Fruit fly (Drosophila melanogaster) whole organism, pupa: Measurements from ENCODE around the gene Orct.

Experiments
- CG12605 ChIP-seq: fragments of 200-800 bp; sonication (Bioruptor generic); IDR thresholded peaks from 2 replicates; pipeline ENCODE4 v1.3.6; 2022; ENCODE audit warnings: missing biosample characterization, missing genetic modification characterization
- CG14655 ChIP-seq: fragments of 200-800 bp; sonication (Bioruptor generic); optimal IDR thresholded peaks from 3 replicates; lab custom pipeline; 2017; ENCODE audit warnings: mild to moderate bottlenecking, missing biosample characterization, missing genetic modification reagents, missing genetic modification characterization
- CG15710 ChIP-seq: fragments of 200-800 bp; sonication (Bioruptor generic); optimal IDR thresholded peaks from 2 replicates; lab custom pipeline; 2018; ENCODE audit warnings: missing biosample characterization, mild to moderate bottlenecking, missing genetic modification characterization, moderate library complexity
- CG17806 ChIP-seq: fragments of 200-800 bp; sonication (Bioruptor generic); optimal IDR thresholded peaks from 2 replicates; lab custom pipeline; 2018; ENCODE audit warnings: missing biosample characterization, mild to moderate bottlenecking, missing genetic modification characterization, moderate library complexity
- CG32121 ChIP-seq: fragments of 200-800 bp; sonication (Bioruptor generic); IDR thresholded peaks from 2 replicates; pipeline ENCODE4 v1.3.6; 2022; ENCODE audit warnings: missing biosample characterization, missing genetic modification characterization
- CG34367 ChIP-seq: fragments of 200-800 bp; sonication (Bioruptor generic); optimal IDR thresholded peaks from 2 replicates; lab custom pipeline; 2018; ENCODE audit warnings: missing biosample characterization, mild to moderate bottlenecking, missing genetic modification characterization
- CG4496 ChIP-seq: fragments of 200-800 bp; sonication (Bioruptor generic); IDR thresholded peaks from 3 replicates; pipeline ENCODE4 v1.3.6; 2022; ENCODE audit warnings: missing biosample characterization, missing genetic modification characterization
- CG8159 ChIP-seq: fragments of 200-800 bp; sonication (Bioruptor generic); optimal IDR thresholded peaks from 3 replicates; lab custom pipeline; 2018; ENCODE audit warnings: missing biosample characterization, mild to moderate bottlenecking, missing genetic modification characterization, moderate library complexity
- CG9948 ChIP-seq: fragments of 200-800 bp; sonication (Bioruptor generic); optimal IDR thresholded peaks from 2 replicates; lab custom pipeline; 2018; ENCODE audit warnings: missing biosample characterization, mild to moderate bottlenecking, missing genetic modification characterization, moderate library complexity
- EcR ChIP-seq: fragments of 200-800 bp; sonication (Bioruptor generic); optimal IDR thresholded peaks from 3 replicates; lab custom pipeline; 2019; ENCODE audit warnings: missing biosample characterization, missing genetic modification characterization, mild to moderate bottlenecking, moderate library complexity, missing genetic modification reagents
- Ets98B ChIP-seq: fragments of 200-800 bp; sonication (Bioruptor generic); IDR thresholded peaks from 2 replicates; pipeline ENCODE4 v1.3.6; 2022; ENCODE audit warnings: missing biosample characterization, missing genetic modification characterization
- Pif1A ChIP-seq: fragments of 200-800 bp; sonication (Bioruptor generic); optimal IDR thresholded peaks from 3 replicates; lab custom pipeline; 2016; ENCODE audit warnings: missing biosample characterization, missing genetic modification characterization
- Snoo ChIP-seq: fragments of 200-800 bp; sonication (Bioruptor generic); optimal IDR thresholded peaks from 3 replicates; lab custom pipeline; 2017; ENCODE audit warnings: missing biosample characterization, mild to moderate bottlenecking, missing genetic modification characterization, inconsistent platforms
- rn ChIP-seq: fragments of 200-800 bp; sonication (Bioruptor generic); IDR thresholded peaks from 2 replicates; pipeline ENCODE4 v1.3.6; 2022; ENCODE audit warnings: missing biosample characterization, missing genetic modification characterization

DNA sequence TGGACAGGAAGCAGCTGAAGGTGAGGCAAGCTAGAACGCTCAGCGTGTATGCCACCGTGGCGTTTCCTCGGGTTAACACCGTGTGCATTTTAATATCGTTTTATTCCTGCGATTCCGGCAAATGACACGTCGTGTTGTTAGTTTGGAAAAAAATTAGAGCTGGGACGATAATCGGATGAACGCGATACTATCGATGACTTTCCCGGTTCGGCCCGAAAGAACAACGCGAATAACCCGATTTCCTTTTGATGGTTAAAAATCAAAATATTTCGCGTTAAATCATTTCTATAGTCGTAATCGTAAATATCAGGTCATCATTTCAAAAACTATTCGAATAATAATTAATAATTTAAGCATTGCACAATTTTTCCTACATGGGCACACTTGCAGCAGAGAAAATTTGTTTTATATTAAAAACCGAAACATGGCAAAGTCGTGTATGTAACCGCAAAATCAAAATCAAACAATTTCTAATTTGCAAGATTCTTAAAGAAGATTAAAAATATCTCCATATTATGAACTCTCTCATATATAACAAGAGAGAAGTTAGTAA lies 46.1 kb upstream of the Orct start, which contains the start of gene Spase22-23:
- TF ChIP-seq Pif1A (GFP tag; lab: Kevin White, UChicago): no peak
- TF ChIP-seq CG9948 (tag; lab: Kevin White, UChicago): no peak
- no peak for TF ChIP-seq EcR
- TF ChIP-seq CG8159 (tag; lab: Kevin White, UChicago): no peak
- TF ChIP-seq CG32121: no peak
- no peak for TF ChIP-seq CG15710 (tag; lab: Kevin White, UChicago)
- TF ChIP-seq rn: no peak
- TF ChIP-seq CG12605: no peak
- no peak for TF ChIP-seq CG14655 (GFP tag; lab: Kevin White, UChicago)
- TF ChIP-seq CG34367 (tag; lab: Kevin White, UChicago): no peak
- TF ChIP-seq CG4496 (GFP tag; lab: Robert Waterston, UW): no peak
- no peak for TF ChIP-seq CG17806 (tag; lab: Kevin White, UChicago)
- no peak for TF ChIP-seq Ets98B
- no peak for TF ChIP-seq Snoo (tag; lab: Kevin White, UChicago)
